In the genomic region with DNA sequence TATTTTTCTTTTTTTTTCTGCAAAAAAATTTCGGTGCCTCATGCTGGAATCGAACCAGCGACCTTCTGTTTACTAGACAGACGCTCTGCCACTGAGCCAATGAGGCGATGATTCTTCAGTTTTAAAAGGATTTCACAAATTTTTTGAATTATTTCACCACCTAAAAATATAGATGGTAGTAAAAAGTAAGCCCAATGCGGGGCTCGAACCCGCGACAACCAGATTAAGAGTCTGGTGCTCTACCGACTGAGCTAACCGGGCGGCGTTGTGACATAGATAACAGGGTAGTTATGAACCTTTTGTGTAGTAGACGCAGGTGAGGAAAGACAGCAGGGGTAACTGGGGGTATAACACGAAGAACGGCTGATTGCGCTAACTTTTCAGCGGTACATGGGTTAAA, we compare ENCODE assay signal across 1 worm cellular context.
TF ChIP-seq lines count a peak whose summit lies in the region.

No protein-coding gene starts in this region.

TF ChIP-seq in whole organism, young adult, 124 proteins besides CTCF, POLR2A, EP300 and RAD21 (continued from another document):
- TF ChIP-seq ceh-40 (GFP tag; IDR thresholded peaks at IDR 0.05; lab: Robert Waterston, UW) (peak; percentile 61; the same call in 1 of the 2 replicates), nhr-90 (tag; optimal IDR thresholded peaks at IDR 0.05; lab: Kevin White, UChicago) (peak; percentile 81), let-607 (tag; optimal IDR thresholded peaks at IDR 0.05; lab: Kevin White, UChicago) (peak in 1 of 2 experiments; percentile 31), zim-3 (tag; optimal IDR thresholded peaks at IDR 0.05; lab: Kevin White, UChicago) (peak; percentile 73), ekl-4 (GFP tag; IDR thresholded peaks at IDR 0.05; lab: Robert Waterston, UW) (peak; percentile 73; the same call in 1 of the 2 replicates), hmg-20 (GFP tag; IDR thresholded peaks at IDR 0.05; lab: Robert Waterston, UW) (0 out of 2 replicates have a peak, but pooled peaks have one; percentile 66), tbp1 (GFP tag; optimal IDR thresholded peaks at IDR 0.05; lab: Kevin White, UChicago) (peak; percentile 98), B0261.1 (tag; optimal IDR thresholded peaks at IDR 0.05; lab: Kevin White, UChicago) (peak; percentile 91), bed-2 (GFP tag; IDR thresholded peaks at IDR 0.05; lab: Robert Waterston, UW) (peak; percentile 78), chd-7 (tag; optimal IDR thresholded peaks at IDR 0.05; lab: Kevin White, UChicago) (peak; percentile 57), mcd-1 (GFP tag; IDR thresholded peaks at IDR 0.05; lab: Robert Waterston, UW) (peak; percentile 69), lin-54 (GFP tag; optimal IDR thresholded peaks at IDR 0.05; lab: Kevin White, UChicago) (peak; percentile 55), mxl-1 (tag; optimal IDR thresholded peaks at IDR 0.05; lab: Kevin White, UChicago) (peak; percentile 34), mes-4 (tag; optimal IDR thresholded peaks at IDR 0.05; lab: Kevin White, UChicago) (peak; percentile 70), F10E7.11 (tag; optimal IDR thresholded peaks at IDR 0.05; lab: Kevin White, UChicago) (peak; percentile 13), hmg-1.2 (GFP tag; IDR thresholded peaks at IDR 0.05; lab: Robert Waterston, UW) (peak; percentile 74), cebp-2 (GFP tag; IDR thresholded peaks at IDR 0.05; lab: Robert Waterston, UW) (peak; percentile 83), B0336.3 (GFP tag; IDR thresholded peaks at IDR 0.05; lab: Robert Waterston, UW) (peak; percentile 77), efl-1 (GFP tag; optimal IDR thresholded peaks at IDR 0.05; lab: Kevin White, UChicago) (peak; percentile 22), Y53G8AR.9 (GFP tag; conservative IDR thresholded peaks at IDR 0.05; lab: Robert Waterston, UW) (peak; percentile 72), snpc-3.4 (tag; optimal IDR thresholded peaks at IDR 0.05; lab: Kevin White, UChicago) (peak; percentile 83), rec-8 (tag; optimal IDR thresholded peaks at IDR 0.05; lab: Kevin White, UChicago) (peak; percentile 53 to 72), aptf-3 (GFP tag; IDR thresholded peaks at IDR 0.05; lab: Robert Waterston, UW) (0 out of 2 replicates have a peak, but pooled peaks have one; percentile 11), nfya-2 (GFP tag; IDR thresholded peaks at IDR 0.05; lab: Robert Waterston, UW) (0 out of 2 replicates have a peak, but pooled peaks have one; percentile 59), nfyb-1 (GFP tag; IDR thresholded peaks at IDR 0.05; lab: Robert Waterston, UW) (peak; percentile 86), ztf-28 (GFP tag; IDR thresholded peaks at IDR 0.05; lab: Robert Waterston, UW) (peak; percentile 65; the same call in 1 of the 2 replicates), pbrm-1 (GFP tag; IDR thresholded peaks at IDR 0.05; lab: Robert Waterston, UW) (peak; percentile 76), Y95B8A.8 (GFP tag; IDR thresholded peaks at IDR 0.05; lab: Robert Waterston, UW) (0 out of 2 replicates have a peak, but pooled peaks have one; percentile 38), snpc-1.1 (tag; optimal IDR thresholded peaks at IDR 0.05; lab: Kevin White, UChicago; ENCODE audit: insufficient read depth) (peak; percentile 80), hrde-1 (tag; optimal IDR thresholded peaks at IDR 0.05; lab: Kevin White, UChicago; ENCODE audit: borderline replicate concordance) (peak; percentile 68)
